Fruit fly (Drosophila melanogaster): ENCODE measurements around the gene eIF1A.
A peak's percentile ranks its signal among the peaks of the same experiment; 100 is the strongest.

Gene eIF1A

dm6 chr3R:18310766-18311367 is 36.4 kb downstream of the eIF1A start (continued):
- TF ChIP-seq pb (GFP tag; optimal IDR thresholded peaks at IDR 0.05), result no peak
- TF ChIP-seq kni (GFP tag; optimal IDR thresholded peaks at IDR 0.05), result peak; percentile 53
- TF ChIP-seq CG33213 (GFP tag; optimal IDR thresholded peaks at IDR 0.05), result no peak
- TF ChIP-seq ro (GFP tag; IDR thresholded peaks at IDR 0.05), result no peak
- no peak for TF ChIP-seq CG6175 (GFP tag; IDR thresholded peaks at IDR 0.05)
- no peak for TF ChIP-seq ftz-f1 (GFP tag; optimal IDR thresholded peaks at IDR 0.05)
- no peak for TF ChIP-seq H2.0 (GFP tag; IDR thresholded peaks at IDR 0.05)
- no peak for TF ChIP-seq D19A (tag; optimal IDR thresholded peaks at IDR 0.05)
- peak; percentile 32 for TF ChIP-seq CG14441 (GFP tag; IDR thresholded peaks at IDR 0.05)
- TF ChIP-seq Med (GFP tag), result peak; percentile 79
- TF ChIP-seq CG30431 (GFP tag; optimal IDR thresholded peaks at IDR 0.05), result no peak
- no peak for TF ChIP-seq Asciz (GFP tag; optimal IDR thresholded peaks at IDR 0.05)
- TF ChIP-seq chif (GFP tag; optimal IDR thresholded peaks at IDR 0.05), result no peak
- peak; percentile 33 for TF ChIP-seq CG33557 (GFP tag; optimal IDR thresholded peaks at IDR 0.05)
- TF ChIP-seq pnt (GFP tag; optimal IDR thresholded peaks at IDR 0.05), result no peak
- TF ChIP-seq so (GFP tag; IDR thresholded peaks at IDR 0.05), result no peak
- peak; percentile 32 for TF ChIP-seq PHDP (tag; optimal IDR thresholded peaks at IDR 0.05)
- no peak for TF ChIP-seq wdn (GFP tag; IDR thresholded peaks at IDR 0.05)
- no peak for TF ChIP-seq tin (GFP tag; optimal IDR thresholded peaks at IDR 0.05)
- no peak for TF ChIP-seq croc (GFP tag; conservative IDR thresholded peaks at IDR 0.05)
- peak; percentile 67 for TF ChIP-seq CG18619 (GFP tag; optimal IDR thresholded peaks at IDR 0.05)
- TF ChIP-seq Dll (GFP tag; IDR thresholded peaks at IDR 0.05; ENCODE audit: partially characterized antibody), result no peak
- no peak for TF ChIP-seq inv (GFP tag; IDR thresholded peaks at IDR 0.05; ENCODE audit: partially characterized antibody)
- no peak for TF ChIP-seq Hr51 (GFP tag; optimal IDR thresholded peaks at IDR 0.05)
- no peak for TF ChIP-seq eyg (GFP tag; optimal IDR thresholded peaks at IDR 0.05)
- TF ChIP-seq mam (GFP tag; optimal IDR thresholded peaks at IDR 0.05), result no peak
- no peak for TF ChIP-seq stc (GFP tag; IDR thresholded peaks at IDR 0.05)
- TF ChIP-seq dimm (GFP tag; IDR thresholded peaks at IDR 0.05), result no peak
- TF ChIP-seq Bteb2 (GFP tag; optimal IDR thresholded peaks at IDR 0.05), result no peak
- TF ChIP-seq bigmax (GFP tag; optimal IDR thresholded peaks at IDR 0.05), result no peak
- TF ChIP-seq CG6683 (GFP tag; optimal IDR thresholded peaks at IDR 0.05), result peak; percentile 11
- no peak for TF ChIP-seq CG7963 (GFP tag; IDR thresholded peaks at IDR 0.05; ENCODE audit: partially characterized antibody)
- no peak for TF ChIP-seq grn (GFP tag; optimal IDR thresholded peaks at IDR 0.05)
- no peak for TF ChIP-seq nom (GFP tag; optimal IDR thresholded peaks at IDR 0.05)
- no peak for TF ChIP-seq Dbx (GFP tag; IDR thresholded peaks at IDR 0.05)
- no peak for TF ChIP-seq CG8924 (tag; optimal IDR thresholded peaks at IDR 0.05)
- no peak for TF ChIP-seq CG6813 (GFP tag; optimal IDR thresholded peaks at IDR 0.05)
- no peak for TF ChIP-seq CG18764 (GFP tag; optimal IDR thresholded peaks at IDR 0.05)
- no peak for TF ChIP-seq dm (GFP tag; optimal IDR thresholded peaks at IDR 0.05)
- no peak for TF ChIP-seq kay (GFP tag; optimal IDR thresholded peaks at IDR 0.05)
- TF ChIP-seq lab (GFP tag; optimal IDR thresholded peaks at IDR 0.05), result no peak
- no peak for TF ChIP-seq CG10654 (GFP tag; optimal IDR thresholded peaks at IDR 0.05)
- TF ChIP-seq NC2β (GFP tag; optimal IDR thresholded peaks at IDR 0.05), result no peak
- TF ChIP-seq dmrt99B (tag; optimal IDR thresholded peaks at IDR 0.05), result peak; percentile 66
- TF ChIP-seq Pdp1 (GFP tag; optimal IDR thresholded peaks at IDR 0.05), result no peak
- no peak for TF ChIP-seq CG12219 (GFP tag; optimal IDR thresholded peaks at IDR 0.05)
- 0 out of 2 replicates have a peak, but pooled peaks have one; percentile 40 for TF ChIP-seq rib (GFP tag; IDR thresholded peaks at IDR 0.05)
- peak; percentile 2 for TF ChIP-seq Blimp-1 (GFP tag; optimal IDR thresholded peaks at IDR 0.05)
- TF ChIP-seq Gsc (GFP tag; IDR thresholded peaks at IDR 0.05), result no peak
- peak; percentile 55 for TF ChIP-seq CG10267 (tag; optimal IDR thresholded peaks at IDR 0.05)
